Worm (Caenorhabditis elegans) whole organism, L4 larva: Measurements from ENCODE around the gene nstp-2.
A peak's percentile ranks its signal among the peaks of the same experiment; 100 is the strongest.

Experiments used
- F10B5.3 ChIP-seq: sonication (generic microtip); optimal IDR thresholded peaks from 2 replicates; lab custom pipeline; 2016; ENCODE audit warnings: mild to moderate bottlenecking, missing genetic modification characterization, missing compliant biosample characterization
- F26F4.8 ChIP-seq: fragments of 200-800 bp; sonication (Bioruptor generic); conservative IDR thresholded peaks from 2 replicates; pipeline ENCODE4 v1.3.6; 2022; ENCODE audit warnings: missing genetic modification characterization, missing compliant biosample characterization
- T20F7.1 ChIP-seq: fragments of 200-800 bp; sonication (Bioruptor generic); optimal IDR thresholded peaks from 2 replicates; lab custom pipeline; 2018; ENCODE audit warnings: mild to moderate bottlenecking, missing genetic modification characterization, missing compliant biosample characterization
- T26A8.4 ChIP-seq: fragments of 200-800 bp; sonication (Bioruptor generic); IDR thresholded peaks from 2 replicates; pipeline ENCODE4 v1.3.6; 2022; ENCODE audit warnings: missing genetic modification characterization, missing compliant biosample characterization
- Y75B8A.6 ChIP-seq: fragments of 200-800 bp; sonication (Bioruptor generic); IDR thresholded peaks from 2 replicates; pipeline ENCODE4 v1.3.6; 2022; ENCODE audit warnings: missing genetic modification reagents, missing genetic modification characterization, missing compliant biosample characterization
- aha-1 ChIP-seq: fragments of 150-350 bp; peaks from one replicate; lab custom pipeline; 2014; ENCODE audit warnings: missing biosample characterization, missing genetic modification characterization
- aly-2 ChIP-seq: sonication (generic microtip); optimal IDR thresholded peaks from 2 replicates; lab custom pipeline; 2018; ENCODE audit warnings: missing biosample characterization, missing genetic modification characterization
- arid-1 ChIP-seq: fragments of 200-800 bp; sonication (Bioruptor generic); conservative IDR thresholded peaks from 2 replicates; pipeline ENCODE4 v1.3.6; 2022; ENCODE audit warnings: missing genetic modification reagents, missing genetic modification characterization, missing compliant biosample characterization
- attf-4 ChIP-seq: sonication (generic microtip); optimal IDR thresholded peaks from 3 replicates; lab custom pipeline; 2017; ENCODE audit warnings: missing biosample characterization, missing genetic modification characterization
- ceh-28 ChIP-seq: fragments of 150-350 bp; optimal IDR thresholded peaks from 2 replicates; lab custom pipeline; 2014; ENCODE audit warnings: missing biosample characterization, missing genetic modification reagents, missing genetic modification characterization
- ceh-44 ChIP-seq: fragments of 200-800 bp; sonication (Bioruptor generic); IDR thresholded peaks from 2 replicates; pipeline ENCODE4 v1.3.6; 2022; ENCODE audit warnings: missing genetic modification reagents, missing genetic modification characterization, missing compliant biosample characterization
- ctbp-1 ChIP-seq: fragments of 200-800 bp; sonication (Bioruptor generic); IDR thresholded peaks from 2 replicates; pipeline ENCODE4 v1.3.6; 2022; ENCODE audit warnings: missing genetic modification reagents, missing genetic modification characterization, missing compliant biosample characterization
- dmd-6 ChIP-seq: fragments of 200-800 bp; sonication (Bioruptor generic); IDR thresholded peaks from 2 replicates; pipeline ENCODE4 v1.3.6; 2022; ENCODE audit warnings: missing genetic modification reagents, missing genetic modification characterization, missing compliant biosample characterization
- dpl-1 ChIP-seq: fragments of 150-350 bp; optimal IDR thresholded peaks from 2 replicates; lab custom pipeline; 2014; ENCODE audit warnings: missing biosample characterization, missing genetic modification reagents, missing genetic modification characterization
- hmg-1.1 ChIP-seq: fragments of 200-800 bp; sonication (Bioruptor generic); IDR thresholded peaks from 2 replicates; pipeline ENCODE4 v1.3.6; 2022; ENCODE audit warnings: missing genetic modification reagents, missing genetic modification characterization, missing compliant biosample characterization
- jun-1 ChIP-seq: fragments of 150-350 bp; optimal IDR thresholded peaks from 2 replicates; lab custom pipeline; 2014; ENCODE audit warnings: missing biosample characterization, missing genetic modification reagents, missing genetic modification characterization
- lim-7 ChIP-seq: fragments of 200-800 bp; sonication (Bioruptor generic); IDR thresholded peaks from 2 replicates; pipeline ENCODE4 v1.3.6; 2022; ENCODE audit warnings: missing genetic modification characterization, missing compliant biosample characterization
- lin-1 ChIP-seq: fragments of 200-800 bp; sonication (Bioruptor generic); IDR thresholded peaks from 2 replicates; pipeline ENCODE4 v1.3.6; 2022; ENCODE audit warnings: missing genetic modification reagents, missing genetic modification characterization, missing compliant biosample characterization
- lin-13 ChIP-seq: fragments of 150-350 bp; optimal IDR thresholded peaks from 2 replicates; lab custom pipeline; 2014; ENCODE audit warnings: missing biosample characterization, missing genetic modification reagents, missing genetic modification characterization
- lin-38 ChIP-seq: fragments of 200-800 bp; sonication (Bioruptor generic); IDR thresholded peaks from 2 replicates; pipeline ENCODE4 v1.3.6; 2022; ENCODE audit warnings: missing genetic modification reagents, missing genetic modification characterization, missing compliant biosample characterization
- lin-39 ChIP-seq: fragments of 150-350 bp; optimal IDR thresholded peaks from 2 replicates; lab custom pipeline; 2014; ENCODE audit warnings: missing biosample characterization, missing genetic modification reagents, missing genetic modification characterization
- lir-3 ChIP-seq: sonication (generic microtip); optimal IDR thresholded peaks from 2 replicates; lab custom pipeline; 2016; ENCODE audit warnings: mild to moderate bottlenecking, missing genetic modification characterization, missing compliant biosample characterization
- lsy-2 ChIP-seq, 2 experiments: fragments of 150-350 bp in 1 of 2; sonication (generic microtip) in 1 of 2; optimal IDR thresholded peaks; 2 replicates each; lab custom pipeline; 2014 to 2017; ENCODE audit warnings: missing biosample characterization in 2 of 2, missing genetic modification characterization in 2 of 2
- madf-5 ChIP-seq, 2 experiments: fragments of 200-800 bp; sonication (Bioruptor generic); IDR thresholded peaks; 2 replicates each; pipeline ENCODE4 v1.3.6; 2022; ENCODE audit warnings: missing compliant biosample characterization in 2 of 2, missing genetic modification characterization in 2 of 2
- madf-9 ChIP-seq: fragments of 200-800 bp; sonication (Bioruptor generic); conservative IDR thresholded peaks from 2 replicates; pipeline ENCODE4 v1.3.6; 2022; ENCODE audit warnings: missing genetic modification reagents, missing genetic modification characterization, missing compliant biosample characterization
- mdl-1 ChIP-seq, 2 experiments: fragments of 150-350 bp in 1 of 2; sonication (generic microtip) in 1 of 2; optimal IDR thresholded peaks; 2 replicates each; lab custom pipeline; 2014 to 2017; ENCODE audit warnings: missing biosample characterization in 2 of 2, missing genetic modification characterization in 2 of 2
- mep-1 ChIP-seq: fragments of 150-350 bp; sonication (generic microtip); optimal IDR thresholded peaks from 3 replicates; lab custom pipeline; 2014; ENCODE audit warnings: missing biosample characterization, missing genetic modification characterization
- mes-2 ChIP-seq: sonication (generic microtip); optimal IDR thresholded peaks from 2 replicates; lab custom pipeline; 2016; ENCODE audit warnings: missing genotype, mild to moderate bottlenecking, missing genetic modification characterization, missing compliant biosample characterization; ENCODE audit not compliant: poor library complexity, severe bottlenecking
- mxl-2 ChIP-seq: fragments of 200-800 bp; sonication (Bioruptor generic); conservative IDR thresholded peaks from 2 replicates; pipeline ENCODE4 v1.3.6; 2022; ENCODE audit warnings: missing genetic modification reagents, missing genetic modification characterization, missing compliant biosample characterization
- nhr-10 ChIP-seq: fragments of 150-350 bp; optimal IDR thresholded peaks from 2 replicates; lab custom pipeline; 2014; ENCODE audit warnings: missing biosample characterization, missing genetic modification characterization
- nhr-11 ChIP-seq: fragments of 150-350 bp; optimal IDR thresholded peaks from 2 replicates; lab custom pipeline; 2014; ENCODE audit warnings: missing biosample characterization, missing genetic modification characterization
- nhr-28 ChIP-seq: fragments of 150-350 bp; optimal IDR thresholded peaks from 2 replicates; lab custom pipeline; 2014; ENCODE audit warnings: missing biosample characterization, missing genetic modification characterization
- nhr-41 ChIP-seq: fragments of 200-800 bp; sonication (Bioruptor generic); IDR thresholded peaks from 2 replicates; pipeline ENCODE4 v1.3.6; 2022; ENCODE audit warnings: missing genetic modification reagents, missing genetic modification characterization, missing compliant biosample characterization
- nhr-42 ChIP-seq: fragments of 200-800 bp; sonication (Bioruptor generic); IDR thresholded peaks from 2 replicates; pipeline ENCODE4 v1.3.6; 2022; ENCODE audit warnings: missing genetic modification characterization, missing compliant biosample characterization
- nhr-6 ChIP-seq: fragments of 150-350 bp; optimal IDR thresholded peaks from 2 replicates; lab custom pipeline; 2014; ENCODE audit warnings: missing biosample characterization, missing genetic modification characterization
- nhr-76 ChIP-seq: fragments of 150-350 bp; optimal IDR thresholded peaks from 2 replicates; lab custom pipeline; 2014; ENCODE audit warnings: missing biosample characterization, missing genetic modification characterization
- nhr-77 ChIP-seq: fragments of 150-350 bp; optimal IDR thresholded peaks from 2 replicates; lab custom pipeline; 2014; ENCODE audit warnings: missing biosample characterization, missing genetic modification characterization
- php-3 ChIP-seq: fragments of 200-800 bp; sonication (Bioruptor generic); IDR thresholded peaks from 2 replicates; pipeline ENCODE4 v1.3.6; 2022; ENCODE audit warnings: missing genetic modification reagents, missing genetic modification characterization, missing compliant biosample characterization
- sdz-12 ChIP-seq: fragments of 200-800 bp; sonication (Bioruptor generic); optimal IDR thresholded peaks from 2 replicates; lab custom pipeline; 2018; ENCODE audit warnings: mild to moderate bottlenecking, missing genetic modification characterization, missing compliant biosample characterization
- set-16 ChIP-seq: fragments of 200-800 bp; sonication (Bioruptor generic); IDR thresholded peaks from 2 replicates; pipeline ENCODE4 v1.3.6; 2022; ENCODE audit warnings: missing genetic modification reagents, missing genetic modification characterization, missing compliant biosample characterization
- snpc-4 ChIP-seq: fragments of 150-350 bp; optimal IDR thresholded peaks from 2 replicates; lab custom pipeline; 2014; ENCODE audit warnings: missing biosample characterization, missing genetic modification characterization
- spr-3 ChIP-seq: fragments of 200-800 bp; sonication (Bioruptor generic); optimal IDR thresholded peaks from 2 replicates; lab custom pipeline; 2018; ENCODE audit warnings: mild to moderate bottlenecking, missing genetic modification characterization, missing compliant biosample characterization
- tra-1 ChIP-seq: fragments of 200-800 bp; sonication (Bioruptor generic); IDR thresholded peaks from 2 replicates; pipeline ENCODE4 v1.3.6; 2022; ENCODE audit warnings: missing genetic modification reagents, missing genetic modification characterization, missing compliant biosample characterization
- unc-39 ChIP-seq: sonication (generic microtip); optimal IDR thresholded peaks from 2 replicates; lab custom pipeline; 2017; ENCODE audit warnings: missing biosample characterization, missing genetic modification characterization
- unc-62 ChIP-seq, 3 experiments: fragments of 150-350 bp in 1 of 3; sonication (generic microtip); optimal IDR thresholded peaks in 2 of 3; peaks in 1 of 3; 1 replicate in 1 of 3; 2 replicates in 2 of 3; lab custom pipeline; 2014 to 2017; ENCODE audit warnings: missing biosample characterization in 3 of 3, missing genetic modification characterization in 3 of 3, missing genetic modification reagents in 3 of 3, missing genotype in 1 of 3
- vab-7 ChIP-seq: fragments of 200-800 bp; sonication (Bioruptor generic); IDR thresholded peaks from 2 replicates; pipeline ENCODE4 v1.3.6; 2022; ENCODE audit warnings: missing genetic modification reagents, missing genetic modification characterization, missing compliant biosample characterization
- zfp-2 ChIP-seq: sonication (generic microtip); optimal IDR thresholded peaks from 2 replicates; lab custom pipeline; 2016; ENCODE audit warnings: mild to moderate bottlenecking, missing genetic modification characterization, missing compliant biosample characterization
- zfp-3 ChIP-seq: fragments of 200-800 bp; sonication (Bioruptor generic); conservative IDR thresholded peaks from 2 replicates; pipeline ENCODE4 v1.3.6; 2022; ENCODE audit warnings: missing genetic modification reagents, missing genetic modification characterization, missing compliant biosample characterization

The nstp-2 gene

ce11 chrIV:6555388-6556330, 50.3 kb downstream of the nstp-2 start, which contains the start of gene paqr-1 (continued):
- TF ChIP-seq nhr-28 (tag; lab: Kevin White, UChicago) = no peak

DNA sequence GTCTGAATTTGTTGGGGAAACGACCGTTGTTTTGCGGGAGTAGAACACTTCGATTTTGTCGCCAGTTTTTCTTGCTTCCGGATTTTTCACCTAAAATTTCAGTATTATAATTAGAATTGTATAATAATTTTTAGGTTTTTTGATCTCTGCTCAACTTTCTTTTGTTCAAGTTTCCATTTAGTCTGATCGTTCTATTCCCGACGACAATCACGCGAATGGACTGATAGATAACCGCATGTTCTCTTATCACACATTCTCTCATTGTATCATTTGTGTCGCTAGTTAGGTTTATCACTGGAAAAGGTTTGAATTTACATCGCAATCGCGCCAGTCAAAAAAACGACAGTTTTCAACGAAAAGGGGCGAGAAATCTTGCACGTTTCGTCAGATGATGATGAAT, 51.1 kb downstream of the nstp-2 start:
- TF ChIP-seq zfp-3 (GFP tag; lab: Robert Waterston, UW) (no peak), lin-39 (tag; lab: Kevin White, UChicago) (no peak), set-16 (GFP tag; lab: Robert Waterston, UW) (no peak), sdz-12 (GFP tag; lab: Kevin White, UChicago) (no peak), php-3 (GFP tag; lab: Robert Waterston, UW) (peak; percentile 61), lim-7 (GFP tag; lab: Robert Waterston, UW) (no peak), zfp-2 (tag; lab: Kevin White, UChicago) (no peak), mep-1 (tag; lab: Kevin White, UChicago) (no peak), nhr-6 (tag; lab: Kevin White, UChicago) (no peak), hmg-1.1 (GFP tag; lab: Robert Waterston, UW) (no peak), spr-3 (no peak), lir-3 (tag; lab: Kevin White, UChicago) (no peak), T26A8.4 (GFP tag; lab: Robert Waterston, UW) (no peak), nhr-11 (no peak), nhr-41 (GFP tag; lab: Robert Waterston, UW) (no peak), madf-9 (GFP tag; lab: Robert Waterston, UW) (no peak), F10B5.3 (tag; lab: Kevin White, UChicago) (no peak), mxl-2 (no peak), nhr-77 (tag; lab: Kevin White, UChicago) (peak; percentile 59), ctbp-1 (GFP tag; lab: Robert Waterston, UW) (no peak), ceh-28 (tag; lab: Kevin White, UChicago) (no peak), ceh-44 (GFP tag; lab: Robert Waterston, UW) (no peak), tra-1 (0 out of 2 replicates have a peak, but pooled peaks have one; percentile 14), nhr-10 (tag; lab: Kevin White, UChicago) (peak; percentile 54), T20F7.1 (GFP tag; lab: Kevin White, UChicago) (no peak), arid-1 (GFP tag; lab: Robert Waterston, UW) (no peak), lin-13 (GFP tag; lab: Kevin White, UChicago) (no peak), jun-1 (tag; lab: Kevin White, UChicago) (no peak), lin-1 (GFP tag; lab: Robert Waterston, UW) (peak; percentile 50; the same call in 1 of the 2 replicates), nhr-28 (tag; lab: Kevin White, UChicago) (peak; percentile 91), dmd-6 (peak; percentile 84), nhr-76 (tag; lab: Kevin White, UChicago) (no peak), nhr-42 (GFP tag; lab: Robert Waterston, UW) (no peak), aly-2 (tag; lab: Kevin White, UChicago) (no peak), attf-4 (tag; lab: Kevin White, UChicago) (no peak), dpl-1 (GFP tag; lab: Kevin White, UChicago) (no peak), F26F4.8 (GFP tag; lab: Robert Waterston, UW) (no peak), lsy-2 (tag; optimal IDR thresholded peaks at IDR 0.05; lab: Kevin White, UChicago) (no peak), unc-39 (tag; lab: Kevin White, UChicago) (no peak), Y75B8A.6 (no peak), unc-62 (GFP tag; optimal IDR thresholded peaks at IDR 0.05 in 1 of 2; lab: Kevin White, UChicago) (no peak), unc-62 (tag; optimal IDR thresholded peaks at IDR 0.05; lab: Kevin White, UChicago) (no peak), madf-5 (GFP tag; IDR thresholded peaks at IDR 0.05; lab: Robert Waterston, UW) (no peak), lin-38 (GFP tag; lab: Robert Waterston, UW) (no peak; the same call in 1 of the 2 replicates), mdl-1 (tag; optimal IDR thresholded peaks at IDR 0.05; lab: Kevin White, UChicago) (peak in 1 of 2 experiments; percentile 56), snpc-4 (tag; lab: Kevin White, UChicago) (no peak), mes-2 (tag; lab: Kevin White, UChicago) (peak; percentile 66), aha-1 (tag; lab: Kevin White, UChicago) (no peak), vab-7 (GFP tag; lab: Robert Waterston, UW) (no peak)
